Worm (Caenorhabditis elegans) whole organism, L4 larva: ENCODE measurements around the gene pyk-2.

Experiments used
- F44E2.7 ChIP-seq: fragments of 200-800 bp; sonication (Bioruptor generic); IDR thresholded peaks from 2 replicates; pipeline ENCODE4 v2.1.2; 2022; ENCODE audit warnings: missing genetic modification characterization, missing compliant biosample characterization
- F49E8.2 ChIP-seq: sonication (generic microtip); optimal IDR thresholded peaks from 2 replicates; lab custom pipeline; 2016; ENCODE audit warnings: missing compliant biosample characterization, mild to moderate bottlenecking, missing genetic modification characterization, borderline replicate concordance
- R02D3.7 ChIP-seq: fragments of 150-350 bp; sonication (generic microtip); optimal IDR thresholded peaks from 3 replicates; lab custom pipeline; 2014; ENCODE audit warnings: missing biosample characterization, missing genetic modification characterization
- T20F7.1 ChIP-seq: fragments of 200-800 bp; sonication (Bioruptor generic); optimal IDR thresholded peaks from 2 replicates; lab custom pipeline; 2018; ENCODE audit warnings: mild to moderate bottlenecking, missing genetic modification characterization, missing compliant biosample characterization
- T26A8.4 ChIP-seq: fragments of 200-800 bp; sonication (Bioruptor generic); IDR thresholded peaks from 2 replicates; pipeline ENCODE4 v1.3.6; 2022; ENCODE audit warnings: missing genetic modification characterization, missing compliant biosample characterization
- Y5F2A.4 ChIP-seq: fragments of 200-800 bp; sonication (Bioruptor generic); optimal IDR thresholded peaks from 2 replicates; lab custom pipeline; 2018; ENCODE audit warnings: mild to moderate bottlenecking, missing genetic modification characterization, missing compliant biosample characterization
- ZK337.2 ChIP-seq: fragments of 200-800 bp; sonication (Bioruptor generic); IDR thresholded peaks from 2 replicates; pipeline ENCODE4 v1.3.6; 2022; ENCODE audit warnings: missing genetic modification reagents, missing genetic modification characterization, missing compliant biosample characterization
- ama-1 ChIP-seq: fragments of 150-350 bp; optimal IDR thresholded peaks from 2 replicates; lab custom pipeline; 2014; ENCODE audit warnings: inconsistent platforms, mixed read lengths
- arid-1 ChIP-seq: fragments of 200-800 bp; sonication (Bioruptor generic); conservative IDR thresholded peaks from 2 replicates; pipeline ENCODE4 v1.3.6; 2022; ENCODE audit warnings: missing genetic modification reagents, missing genetic modification characterization, missing compliant biosample characterization
- ceh-20 ChIP-seq: fragments of 200-800 bp; sonication (Bioruptor generic); IDR thresholded peaks from 2 replicates; pipeline ENCODE4 v1.3.6; 2022; ENCODE audit warnings: missing genetic modification reagents, missing genetic modification characterization, missing compliant biosample characterization
- ceh-28 ChIP-seq: fragments of 150-350 bp; optimal IDR thresholded peaks from 2 replicates; lab custom pipeline; 2014; ENCODE audit warnings: missing biosample characterization, missing genetic modification reagents, missing genetic modification characterization
- ceh-44 ChIP-seq: fragments of 200-800 bp; sonication (Bioruptor generic); IDR thresholded peaks from 2 replicates; pipeline ENCODE4 v1.3.6; 2022; ENCODE audit warnings: missing genetic modification reagents, missing genetic modification characterization, missing compliant biosample characterization
- ceh-82 ChIP-seq: sonication (generic microtip); optimal IDR thresholded peaks from 2 replicates; lab custom pipeline; 2017; ENCODE audit warnings: missing biosample characterization, missing genetic modification characterization
- ces-1 ChIP-seq: fragments of 150-350 bp; sonication (generic microtip); optimal IDR thresholded peaks from 4 replicates; lab custom pipeline; 2014; ENCODE audit warnings: missing biosample characterization, missing genetic modification reagents, missing genetic modification characterization
- cey-2 ChIP-seq: sonication (generic microtip); optimal IDR thresholded peaks from 3 replicates; lab custom pipeline; 2017; ENCODE audit warnings: missing genetic modification characterization, mild to moderate bottlenecking, missing compliant biosample characterization, antibody characterized with exemption, borderline replicate concordance; ENCODE audit not compliant: insufficient read depth
- daf-12 ChIP-seq: fragments of 150-350 bp; optimal IDR thresholded peaks from 2 replicates; lab custom pipeline; 2014; ENCODE audit warnings: missing biosample characterization, missing genetic modification reagents, missing genetic modification characterization
- daf-16 ChIP-seq, 3 experiments: sonication (generic microtip); optimal IDR thresholded peaks; 2 replicates each; lab custom pipeline; 2016 to 2017; ENCODE audit warnings: missing genetic modification characterization in 3 of 3, missing genetic modification reagents in 3 of 3, mild to moderate bottlenecking in 2 of 3, missing compliant biosample characterization in 2 of 3, missing biosample characterization in 1 of 3, moderate library complexity in 1 of 3
- dmd-6 ChIP-seq: fragments of 200-800 bp; sonication (Bioruptor generic); IDR thresholded peaks from 2 replicates; pipeline ENCODE4 v1.3.6; 2022; ENCODE audit warnings: missing genetic modification reagents, missing genetic modification characterization, missing compliant biosample characterization
- dmd-8 ChIP-seq: fragments of 200-800 bp; sonication (Bioruptor generic); IDR thresholded peaks from 2 replicates; pipeline ENCODE4 v1.3.6; 2022; ENCODE audit warnings: missing genetic modification characterization, missing compliant biosample characterization
- dmd-9 ChIP-seq: fragments of 200-800 bp; sonication (Bioruptor generic); IDR thresholded peaks from 2 replicates; pipeline ENCODE4 v1.3.6; 2022; ENCODE audit warnings: missing genetic modification reagents, missing genetic modification characterization, missing compliant biosample characterization
- duxl-1 ChIP-seq: sonication (generic microtip); optimal IDR thresholded peaks from 2 replicates; lab custom pipeline; 2016; ENCODE audit warnings: mild to moderate bottlenecking, missing genetic modification characterization, moderate library complexity, missing compliant biosample characterization; ENCODE audit not compliant: poor library complexity
- dve-1 ChIP-seq: sonication (generic microtip); optimal IDR thresholded peaks from 2 replicates; lab custom pipeline; 2017; ENCODE audit warnings: antibody characterized with exemption, mild to moderate bottlenecking, missing genetic modification characterization, missing compliant biosample characterization; ENCODE audit not compliant: insufficient read depth
- egl-27 ChIP-seq: sonication (generic microtip); optimal IDR thresholded peaks from 3 replicates; lab custom pipeline; 2017; ENCODE audit warnings: missing biosample characterization, missing genetic modification reagents, missing genetic modification characterization
- hlh-11 ChIP-seq: fragments of 200-800 bp; sonication (Bioruptor generic); optimal IDR thresholded peaks from 2 replicates; lab custom pipeline; 2018; ENCODE audit warnings: mild to moderate bottlenecking, missing genetic modification characterization, missing compliant biosample characterization
- hlh-30 ChIP-seq: sonication (generic microtip); optimal IDR thresholded peaks from 2 replicates; lab custom pipeline; 2017; ENCODE audit warnings: antibody characterized with exemption, mild to moderate bottlenecking, missing genetic modification characterization, missing compliant biosample characterization; ENCODE audit not compliant: insufficient read depth
- hmg-1.1 ChIP-seq: fragments of 200-800 bp; sonication (Bioruptor generic); IDR thresholded peaks from 2 replicates; pipeline ENCODE4 v1.3.6; 2022; ENCODE audit warnings: missing genetic modification reagents, missing genetic modification characterization, missing compliant biosample characterization
- jun-1 ChIP-seq: fragments of 150-350 bp; optimal IDR thresholded peaks from 2 replicates; lab custom pipeline; 2014; ENCODE audit warnings: missing biosample characterization, missing genetic modification reagents, missing genetic modification characterization
- lir-3 ChIP-seq: sonication (generic microtip); optimal IDR thresholded peaks from 2 replicates; lab custom pipeline; 2016; ENCODE audit warnings: mild to moderate bottlenecking, missing genetic modification characterization, missing compliant biosample characterization
- madf-9 ChIP-seq: fragments of 200-800 bp; sonication (Bioruptor generic); conservative IDR thresholded peaks from 2 replicates; pipeline ENCODE4 v1.3.6; 2022; ENCODE audit warnings: missing genetic modification reagents, missing genetic modification characterization, missing compliant biosample characterization
- mdl-1 ChIP-seq, 2 experiments: fragments of 150-350 bp in 1 of 2; sonication (generic microtip) in 1 of 2; optimal IDR thresholded peaks; 2 replicates each; lab custom pipeline; 2014 to 2017; ENCODE audit warnings: missing biosample characterization in 2 of 2, missing genetic modification characterization in 2 of 2
- nhr-102 ChIP-seq: sonication (generic microtip); optimal IDR thresholded peaks from 2 replicates; lab custom pipeline; 2016; ENCODE audit warnings: mild to moderate bottlenecking, missing genetic modification characterization, moderate library complexity, missing compliant biosample characterization
- nhr-237 ChIP-seq: sonication (generic microtip); optimal IDR thresholded peaks from 2 replicates; lab custom pipeline; 2017; ENCODE audit warnings: missing biosample characterization, missing genetic modification characterization
- nhr-28 ChIP-seq: fragments of 150-350 bp; optimal IDR thresholded peaks from 2 replicates; lab custom pipeline; 2014; ENCODE audit warnings: missing biosample characterization, missing genetic modification characterization
- nhr-42 ChIP-seq: fragments of 200-800 bp; sonication (Bioruptor generic); IDR thresholded peaks from 2 replicates; pipeline ENCODE4 v1.3.6; 2022; ENCODE audit warnings: missing genetic modification characterization, missing compliant biosample characterization
- nhr-48 ChIP-seq: sonication (generic microtip); optimal IDR thresholded peaks from 2 replicates; lab custom pipeline; 2016; ENCODE audit warnings: mild to moderate bottlenecking, missing genetic modification characterization, missing compliant biosample characterization
- nhr-77 ChIP-seq: fragments of 150-350 bp; optimal IDR thresholded peaks from 2 replicates; lab custom pipeline; 2014; ENCODE audit warnings: missing biosample characterization, missing genetic modification characterization
- pha-4 ChIP-seq, 2 experiments: fragments of 150-350 bp in 1 of 2; fragments of 200-800 bp in 1 of 2; sonication (Bioruptor generic) in 1 of 2; IDR thresholded peaks in 1 of 2; optimal IDR thresholded peaks in 1 of 2; 2 replicates each; pipeline versions ENCODE4 v1.3.6 to Lab custom; 2014 to 2022; ENCODE audit warnings: missing genetic modification characterization in 2 of 2, missing genetic modification reagents in 2 of 2, missing biosample characterization in 1 of 2, missing compliant biosample characterization in 1 of 2
- php-3 ChIP-seq: fragments of 200-800 bp; sonication (Bioruptor generic); IDR thresholded peaks from 2 replicates; pipeline ENCODE4 v1.3.6; 2022; ENCODE audit warnings: missing genetic modification reagents, missing genetic modification characterization, missing compliant biosample characterization
- pqm-1 ChIP-seq: sonication (generic microtip); optimal IDR thresholded peaks from 2 replicates; lab custom pipeline; 2017; ENCODE audit warnings: missing biosample characterization, missing genetic modification characterization
- sdz-12 ChIP-seq: fragments of 200-800 bp; sonication (Bioruptor generic); optimal IDR thresholded peaks from 2 replicates; lab custom pipeline; 2018; ENCODE audit warnings: mild to moderate bottlenecking, missing genetic modification characterization, missing compliant biosample characterization
- snpc-1.2 ChIP-seq: fragments of 200-800 bp; sonication (Bioruptor generic); IDR thresholded peaks from 2 replicates; pipeline ENCODE4 v1.3.6; 2022; ENCODE audit warnings: missing genetic modification reagents, missing genetic modification characterization, missing compliant biosample characterization
- tag-97 ChIP-seq: fragments of 200-800 bp; sonication (Bioruptor generic); IDR thresholded peaks from 2 replicates; pipeline ENCODE4 v1.3.6; 2022; ENCODE audit warnings: missing genetic modification characterization, missing compliant biosample characterization
- tra-1 ChIP-seq: fragments of 200-800 bp; sonication (Bioruptor generic); IDR thresholded peaks from 2 replicates; pipeline ENCODE4 v1.3.6; 2022; ENCODE audit warnings: missing genetic modification reagents, missing genetic modification characterization, missing compliant biosample characterization
- unc-130 ChIP-seq: sonication (generic microtip); optimal IDR thresholded peaks from 2 replicates; lab custom pipeline; 2016; ENCODE audit warnings: missing genetic modification reagents, missing genetic modification characterization, missing compliant biosample characterization
- unc-39 ChIP-seq: sonication (generic microtip); optimal IDR thresholded peaks from 2 replicates; lab custom pipeline; 2017; ENCODE audit warnings: missing biosample characterization, missing genetic modification characterization
- zfp-3 ChIP-seq: fragments of 200-800 bp; sonication (Bioruptor generic); conservative IDR thresholded peaks from 2 replicates; pipeline ENCODE4 v1.3.6; 2022; ENCODE audit warnings: missing genetic modification reagents, missing genetic modification characterization, missing compliant biosample characterization
- ztf-11 ChIP-seq: fragments of 150-350 bp; optimal IDR thresholded peaks from 2 replicates; lab custom pipeline; 2014; ENCODE audit warnings: missing biosample characterization, missing genetic modification characterization

Gene pyk-2

ce11 chrIV:10909708-10910107 is at the start of gene pyk-2:
Gene pyk-2, plus strand, starts transcription at chrIV:10909913.
- no peak for TF ChIP-seq tra-1 (GFP tag; lab: Robert Waterston, UW)
- TF ChIP-seq jun-1 = no peak
- TF ChIP-seq Y5F2A.4 (GFP tag; lab: Kevin White, UChicago) = no peak
- TF ChIP-seq dve-1 (tag; lab: Kevin White, UChicago) = peak; percentile 77
- TF ChIP-seq F44E2.7 (GFP tag; lab: Robert Waterston, UW) = no peak
- no peak for TF ChIP-seq tag-97 (GFP tag; lab: Robert Waterston, UW)
- TF ChIP-seq hlh-30 = peak; percentile 63
- TF ChIP-seq nhr-237 (tag; lab: Kevin White, UChicago) = no peak
- no peak for TF ChIP-seq dmd-9 (GFP tag; lab: Robert Waterston, UW)
- TF ChIP-seq php-3 (GFP tag; lab: Robert Waterston, UW) = 0 out of 2 replicates have a peak, but pooled peaks have one; percentile 39
- peak; percentile 73 for TF ChIP-seq nhr-28
- TF ChIP-seq dmd-6 (GFP tag; lab: Robert Waterston, UW) = no peak; the same call in none of the 2 replicates
- TF ChIP-seq T20F7.1 (GFP tag; lab: Kevin White, UChicago) = peak; percentile 36
- TF ChIP-seq nhr-48 (tag; lab: Kevin White, UChicago) = peak; percentile 7
- TF ChIP-seq ceh-44 (GFP tag; lab: Robert Waterston, UW) = no peak
- no peak for TF ChIP-seq lir-3
- TF ChIP-seq ceh-20 (GFP tag; lab: Robert Waterston, UW) = no peak
- no peak for TF ChIP-seq arid-1 (GFP tag; lab: Robert Waterston, UW)
- no peak for TF ChIP-seq ama-1
- TF ChIP-seq madf-9 (GFP tag; lab: Robert Waterston, UW) = no peak
- TF ChIP-seq zfp-3 (GFP tag; lab: Robert Waterston, UW) = no peak
- no peak for TF ChIP-seq nhr-42 (GFP tag; lab: Robert Waterston, UW)
- TF ChIP-seq F49E8.2 (tag; lab: Kevin White, UChicago) = no peak
- no peak for TF ChIP-seq unc-130 (GFP tag; lab: Kevin White, UChicago)
- no peak for TF ChIP-seq unc-39
- no peak for TF ChIP-seq T26A8.4 (GFP tag; lab: Robert Waterston, UW)
- TF ChIP-seq mdl-1 (tag; optimal IDR thresholded peaks at IDR 0.05; lab: Kevin White, UChicago) = peak in 1 of 2 experiments; percentile 37
- TF ChIP-seq ZK337.2 (GFP tag; lab: Robert Waterston, UW) = no peak
- TF ChIP-seq ceh-28 (tag; lab: Kevin White, UChicago) = no peak
- TF ChIP-seq hlh-11 (tag; lab: Kevin White, UChicago) = peak; percentile 82
- TF ChIP-seq nhr-77 (tag; lab: Kevin White, UChicago) = peak; percentile 41
- TF ChIP-seq ceh-82 (tag; lab: Kevin White, UChicago) = no peak
- TF ChIP-seq pqm-1 (tag; lab: Kevin White, UChicago) = peak; percentile 65
- TF ChIP-seq R02D3.7 (tag; lab: Kevin White, UChicago) = no peak
- no peak for TF ChIP-seq daf-16 (GFP tag; optimal IDR thresholded peaks at IDR 0.05; lab: Kevin White, UChicago)
- peak; percentile 80 for TF ChIP-seq daf-16 (tag; optimal IDR thresholded peaks at IDR 0.05; lab: Kevin White, UChicago)

- TF ChIP-seq ces-1 (GFP tag; lab: Kevin White, UChicago) = no peak
- no peak for TF ChIP-seq ztf-11 (tag; lab: Kevin White, UChicago)
- TF ChIP-seq daf-12 (tag; lab: Kevin White, UChicago) = no peak
- TF ChIP-seq dve-1 (tag; lab: Kevin White, UChicago) = no peak
- no peak for TF ChIP-seq dmd-8 (GFP tag; lab: Robert Waterston, UW)
- no peak for TF ChIP-seq dmd-6 (GFP tag; lab: Robert Waterston, UW)
- no peak for TF ChIP-seq nhr-102 (tag; lab: Kevin White, UChicago)
- no peak for TF ChIP-seq cey-2
- no peak for TF ChIP-seq pha-4 (GFP tag; IDR thresholded peaks at IDR 0.05; lab: Robert Waterston, UW)
- TF ChIP-seq pha-4 (tag; optimal IDR thresholded peaks at IDR 0.05; lab: Kevin White, UChicago) = no peak
- TF ChIP-seq snpc-1.2 (GFP tag; lab: Robert Waterston, UW) = no peak
- TF ChIP-seq hmg-1.1 = no peak
- no peak for TF ChIP-seq ceh-28 (tag; lab: Kevin White, UChicago)
- TF ChIP-seq ama-1 = no peak
- TF ChIP-seq sdz-12 = no peak
- TF ChIP-seq mdl-1 (tag; optimal IDR thresholded peaks at IDR 0.05; lab: Kevin White, UChicago) = no peak
- TF ChIP-seq F44E2.7 (GFP tag; lab: Robert Waterston, UW) = no peak
- no peak for TF ChIP-seq egl-27 (tag; lab: Kevin White, UChicago)
- TF ChIP-seq hlh-11 (tag; lab: Kevin White, UChicago) = no peak
- TF ChIP-seq duxl-1 (tag; lab: Kevin White, UChicago) = no peak
- TF ChIP-seq, all 104 proteins: peak for 0
Observed at ce11 chrIV:10861102-10861501, 48.6 kb upstream of the pyk-2 start, which contains the start of gene rbm-22. Gene rbm-22, plus strand, starts transcription at chrIV:10861402.
